Fruit fly (Drosophila melanogaster) whole organism, embryonic: Measurements from ENCODE around the gene CG7333.

Source experiments
- ATbp ChIP-seq: fragments of 200-800 bp; sonication (Bioruptor generic); optimal IDR thresholded peaks from 2 replicates; lab custom pipeline; 2017; ENCODE audit warnings: missing biosample characterization, mild to moderate bottlenecking, missing genetic modification characterization, missing genetic modification reagents
- CG11696 ChIP-seq: fragments of 200-800 bp; sonication (Bioruptor generic); IDR thresholded peaks from 2 replicates; pipeline ENCODE4 v1.3.6; 2022; ENCODE audit warnings: missing biosample characterization, missing genetic modification characterization
- CG12071 ChIP-seq: fragments of 200-800 bp; sonication (Bioruptor generic); optimal IDR thresholded peaks from 3 replicates; lab custom pipeline; 2018; ENCODE audit warnings: missing biosample characterization, mild to moderate bottlenecking, missing genetic modification characterization
- CG12391 ChIP-seq: fragments of 200-800 bp; sonication (Bioruptor generic); optimal IDR thresholded peaks from 3 replicates; lab custom pipeline; 2018; ENCODE audit warnings: missing biosample characterization, mild to moderate bottlenecking, missing genetic modification characterization, moderate library complexity
- CG12942 ChIP-seq: fragments of 200-800 bp; sonication (Bioruptor generic); optimal IDR thresholded peaks from 3 replicates; lab custom pipeline; 2016; ENCODE audit warnings: missing biosample characterization, missing genetic modification characterization
- CG14965 ChIP-seq: fragments of 200-800 bp; sonication (Bioruptor generic); optimal IDR thresholded peaks from 2 replicates; lab custom pipeline; 2016; ENCODE audit warnings: missing biosample characterization, missing genetic modification characterization, borderline replicate concordance
- CG15479 ChIP-seq: fragments of 200-800 bp; sonication (Bioruptor generic); optimal IDR thresholded peaks from 3 replicates; lab custom pipeline; 2019; ENCODE audit warnings: missing biosample characterization, mild to moderate bottlenecking, missing genetic modification characterization, moderate library complexity
- CG1602 ChIP-seq: fragments of 200-800 bp; sonication (Bioruptor generic); optimal IDR thresholded peaks from 3 replicates; lab custom pipeline; 2016; ENCODE audit warnings: missing biosample characterization, missing genetic modification characterization
- CG18011 ChIP-seq: fragments of 200-800 bp; sonication (Bioruptor generic); optimal IDR thresholded peaks from 2 replicates; lab custom pipeline; 2017; ENCODE audit warnings: missing biosample characterization, missing genetic modification characterization, mild to moderate bottlenecking, moderate library complexity, missing genotype
- CG1832 ChIP-seq: fragments of 200-800 bp; sonication (Bioruptor generic); optimal IDR thresholded peaks from 2 replicates; lab custom pipeline; 2017; ENCODE audit warnings: missing biosample characterization, mild to moderate bottlenecking, missing genetic modification characterization, inconsistent platforms
- CG30403 ChIP-seq: fragments of 200-800 bp; sonication (Bioruptor generic); optimal IDR thresholded peaks from 3 replicates; lab custom pipeline; 2016; ENCODE audit warnings: missing biosample characterization, missing genetic modification characterization
- CG3281 ChIP-seq: fragments of 200-800 bp; sonication (Bioruptor generic); optimal IDR thresholded peaks from 3 replicates; lab custom pipeline; 2017; ENCODE audit warnings: missing biosample characterization, mild to moderate bottlenecking, missing genetic modification characterization
- CG34376 ChIP-seq: fragments of 200-800 bp; sonication (Bioruptor generic); optimal IDR thresholded peaks from 2 replicates; lab custom pipeline; 2018; ENCODE audit warnings: missing biosample characterization, mild to moderate bottlenecking, missing genetic modification characterization
- CG42726 ChIP-seq: fragments of 200-800 bp; sonication (Bioruptor generic); IDR thresholded peaks from 2 replicates; pipeline ENCODE4 v1.3.6; 2022; ENCODE audit warnings: missing biosample characterization, missing genetic modification characterization; ENCODE audit not compliant: partially characterized antibody
- CG4360 ChIP-seq: fragments of 200-800 bp; sonication (Bioruptor generic); IDR thresholded peaks from 2 replicates; pipeline ENCODE4 v1.3.6; 2022; ENCODE audit warnings: missing biosample characterization, missing genetic modification characterization
- CG4404 ChIP-seq: fragments of 200-800 bp; sonication (Bioruptor generic); IDR thresholded peaks from 2 replicates; pipeline ENCODE4 v1.3.6; 2022; ENCODE audit warnings: missing biosample characterization, missing genetic modification characterization
- CG6272 ChIP-seq: fragments of 200-800 bp; sonication (Bioruptor generic); IDR thresholded peaks from 2 replicates; pipeline ENCODE4 v1.3.6; 2022; ENCODE audit warnings: missing biosample characterization, missing genetic modification characterization
- CG6683 ChIP-seq: fragments of 200-800 bp; sonication (Bioruptor generic); optimal IDR thresholded peaks from 2 replicates; lab custom pipeline; 2017; ENCODE audit warnings: missing biosample characterization, mild to moderate bottlenecking, missing genetic modification characterization, missing genetic modification reagents
- CG8478 ChIP-seq: fragments of >200 bp; optimal IDR thresholded peaks from 2 replicates; lab custom pipeline; 2018
- CG8765 ChIP-seq: fragments of 200-800 bp; sonication (Bioruptor generic); IDR thresholded peaks from 2 replicates; pipeline ENCODE4 v1.3.6; 2022; ENCODE audit warnings: missing biosample characterization, missing genetic modification characterization
- CG8944 ChIP-seq: fragments of 200-800 bp; sonication (Bioruptor generic); optimal IDR thresholded peaks from 3 replicates; lab custom pipeline; 2016; ENCODE audit warnings: missing biosample characterization, missing genetic modification characterization
- CHES-1-like ChIP-seq: fragments of 200-800 bp; sonication (Bioruptor generic); optimal IDR thresholded peaks from 2 replicates; lab custom pipeline; 2016; ENCODE audit warnings: missing biosample characterization, missing genetic modification characterization
- Camta ChIP-seq: fragments of 200-800 bp; sonication (Bioruptor generic); optimal IDR thresholded peaks from 2 replicates; lab custom pipeline; 2016; ENCODE audit warnings: missing biosample characterization, missing genetic modification characterization
- CkIIα-i1 ChIP-seq: fragments of 200-800 bp; sonication (Bioruptor generic); IDR thresholded peaks from 2 replicates; pipeline ENCODE4 v1.3.6; 2022; ENCODE audit warnings: missing biosample characterization, missing genetic modification characterization
- D19B ChIP-seq: fragments of 200-800 bp; sonication (Bioruptor generic); optimal IDR thresholded peaks from 2 replicates; lab custom pipeline; 2017; ENCODE audit warnings: missing biosample characterization, mild to moderate bottlenecking, missing genetic modification characterization
- Eip74EF ChIP-seq, 2 experiments: fragments of 200-800 bp in 1 of 2; fragments of >200 bp in 1 of 2; sonication (Bioruptor generic) in 1 of 2; optimal IDR thresholded peaks; 2 replicates each; lab custom pipeline; 2017 to 2019; ENCODE audit warnings: missing biosample characterization in 2 of 2, missing genetic modification characterization in 2 of 2, mild to moderate bottlenecking in 1 of 2, moderate library complexity in 1 of 2
- Ets65A ChIP-seq: fragments of 200-800 bp; sonication (Bioruptor generic); peaks from one replicate; lab custom pipeline; 2016; ENCODE audit warnings: missing biosample characterization, missing genetic modification characterization
- HmgD ChIP-seq: fragments of 200-800 bp; sonication (Bioruptor generic); optimal IDR thresholded peaks from 3 replicates; lab custom pipeline; 2016; ENCODE audit warnings: missing biosample characterization, missing genetic modification characterization
- Hmr ChIP-seq: fragments of 200-800 bp; sonication (Bioruptor generic); optimal IDR thresholded peaks from 3 replicates; lab custom pipeline; 2017; ENCODE audit warnings: mild to moderate bottlenecking, missing biosample characterization, missing genetic modification reagents, missing genetic modification characterization
- NfI ChIP-seq: fragments of 200-800 bp; sonication (Bioruptor generic); optimal IDR thresholded peaks from 3 replicates; lab custom pipeline; 2018; ENCODE audit warnings: missing biosample characterization, mild to moderate bottlenecking, missing genetic modification characterization, moderate library complexity
- PHDP ChIP-seq: fragments of 200-800 bp; sonication (Bioruptor generic); optimal IDR thresholded peaks from 3 replicates; lab custom pipeline; 2018; ENCODE audit warnings: missing biosample characterization, mild to moderate bottlenecking, missing genetic modification characterization, moderate library complexity
- ap ChIP-seq: fragments of 200-800 bp; sonication (Bioruptor generic); IDR thresholded peaks from 2 replicates; pipeline ENCODE4 v1.3.6; 2022; ENCODE audit warnings: missing biosample characterization, missing genetic modification characterization
- az2 ChIP-seq: fragments of 200-800 bp; sonication (Bioruptor generic); optimal IDR thresholded peaks from 3 replicates; lab custom pipeline; 2016; ENCODE audit warnings: missing biosample characterization, missing genetic modification characterization
- crp ChIP-seq, 2 experiments: fragments of 200-800 bp; sonication (Bioruptor generic); optimal IDR thresholded peaks; 2 replicates in 1 of 2; 3 replicates in 1 of 2; lab custom pipeline; 2017; ENCODE audit warnings: missing biosample characterization in 2 of 2, missing genetic modification characterization in 2 of 2, mild to moderate bottlenecking in 1 of 2, moderate library complexity in 1 of 2
- dmrt11E ChIP-seq: fragments of 200-800 bp; sonication (Bioruptor generic); optimal IDR thresholded peaks from 3 replicates; lab custom pipeline; 2018; ENCODE audit warnings: missing biosample characterization, mild to moderate bottlenecking, missing genetic modification characterization, moderate library complexity
- ewg ChIP-seq: fragments of 200-800 bp; sonication (Bioruptor generic); optimal IDR thresholded peaks from 3 replicates; lab custom pipeline; 2017; ENCODE audit warnings: mild to moderate bottlenecking, missing biosample characterization, missing genetic modification reagents, missing genetic modification characterization
- fd102C ChIP-seq: fragments of 200-800 bp; sonication (Bioruptor generic); optimal IDR thresholded peaks from 2 replicates; lab custom pipeline; 2018; ENCODE audit warnings: missing biosample characterization, mild to moderate bottlenecking, missing genetic modification characterization, moderate library complexity
- gce ChIP-seq: fragments of 200-800 bp; sonication (Bioruptor generic); IDR thresholded peaks from 3 replicates; pipeline ENCODE4 v1.3.6; 2022; ENCODE audit warnings: missing biosample characterization, missing genetic modification characterization
- gcm ChIP-seq: fragments of 200-800 bp; sonication (Bioruptor generic); optimal IDR thresholded peaks from 2 replicates; lab custom pipeline; 2019; ENCODE audit warnings: missing biosample characterization, mild to moderate bottlenecking, missing genetic modification characterization, moderate library complexity
- gem ChIP-seq: fragments of 200-800 bp; sonication (Bioruptor generic); optimal IDR thresholded peaks from 2 replicates; lab custom pipeline; 2019; ENCODE audit warnings: missing biosample characterization, mild to moderate bottlenecking, missing genetic modification characterization, moderate library complexity
- nerfin-2 ChIP-seq: fragments of 200-800 bp; sonication (Bioruptor generic); IDR thresholded peaks from 2 replicates; pipeline ENCODE4 v1.3.6; 2022; ENCODE audit warnings: missing biosample characterization, missing genetic modification characterization; ENCODE audit not compliant: partially characterized antibody
- prd ChIP-seq, 3 experiments: fragments of >200 bp in 2 of 3; fragments of 200-800 bp in 1 of 3; sonication (Bioruptor generic) in 1 of 3; optimal IDR thresholded peaks in 2 of 3; IDR thresholded peaks in 1 of 3; 2 replicates in 2 of 3; 3 replicates in 1 of 3; pipeline versions ENCODE4 v1.3.6 to Lab custom; 2017 to 2022; ENCODE audit warnings: missing biosample characterization in 1 of 3, missing genetic modification characterization in 1 of 3
- pum ChIP-seq: fragments of 200-800 bp; sonication (Bioruptor generic); optimal IDR thresholded peaks from 2 replicates; lab custom pipeline; 2016; ENCODE audit warnings: missing biosample characterization, missing genetic modification characterization
- rib ChIP-seq: fragments of 200-800 bp; sonication (Bioruptor generic); IDR thresholded peaks from 2 replicates; pipeline ENCODE4 v1.3.6; 2022; ENCODE audit warnings: missing biosample characterization, missing genetic modification characterization
- sisA ChIP-seq: fragments of 200-800 bp; sonication (Bioruptor generic); IDR thresholded peaks from 2 replicates; pipeline ENCODE4 v1.3.6; 2022; ENCODE audit warnings: missing biosample characterization, missing genetic modification characterization
- twi ChIP-seq: fragments of 200-800 bp; optimal IDR thresholded peaks from 2 replicates; lab custom pipeline; 2019; ENCODE audit warnings: missing biosample characterization, mild to moderate bottlenecking, missing genetic modification characterization, moderate library complexity
- tx ChIP-seq: fragments of 200-800 bp; sonication (Bioruptor generic); optimal IDR thresholded peaks from 2 replicates; lab custom pipeline; 2016; ENCODE audit warnings: missing biosample characterization, missing genetic modification characterization
- wdn ChIP-seq: fragments of 200-800 bp; sonication (Bioruptor generic); IDR thresholded peaks from 2 replicates; pipeline ENCODE4 v1.3.6; 2022; ENCODE audit warnings: missing biosample characterization, missing genetic modification characterization
- yki ChIP-seq: fragments of >200 bp; optimal IDR thresholded peaks from 3 replicates; lab custom pipeline; 2018
- zen ChIP-seq: fragments of 200-800 bp; sonication (Bioruptor generic); optimal IDR thresholded peaks from 3 replicates; lab custom pipeline; 2018; ENCODE audit warnings: missing biosample characterization, mild to moderate bottlenecking, missing genetic modification characterization, moderate library complexity

Gene CG7333

dm6 chr3R:19623606-19624005 lies 23.2 kb downstream of the CG7333 start (continued):
- TF ChIP-seq yki (lab: Kevin White, UChicago) = no peak
- no peak for TF ChIP-seq CG42726
- peak; percentile 75 for TF ChIP-seq gem (tag; lab: Kevin White, UChicago)
- no peak for TF ChIP-seq CG8765
- TF ChIP-seq CG15479 = no peak
- TF ChIP-seq wdn (GFP tag; lab: Robert Waterston, UW) = peak; percentile 65; the same call in 1 of the 2 replicates
- TF ChIP-seq crp (GFP tag; optimal IDR thresholded peaks at IDR 0.05; lab: Kevin White, UChicago) = no peak
- TF ChIP-seq ap (GFP tag; lab: Robert Waterston, UW) = no peak
- TF ChIP-seq Camta (GFP tag; lab: Kevin White, UChicago) = peak; percentile 37
- no peak for TF ChIP-seq twi (tag; lab: Kevin White, UChicago)
- TF ChIP-seq rib (GFP tag; lab: Robert Waterston, UW) = 0 out of 2 replicates have a peak, but pooled peaks have one; percentile 25
- peak; percentile 74 for TF ChIP-seq sisA (GFP tag; lab: Robert Waterston, UW)
- TF ChIP-seq gce (GFP tag; lab: Robert Waterston, UW) = 0 out of 3 replicates have a peak, but pooled peaks have one; percentile 21
- peak; percentile 36 for TF ChIP-seq PHDP (tag; lab: Kevin White, UChicago)
- peak; percentile 56 for TF ChIP-seq CG8944 (GFP tag; lab: Kevin White, UChicago)
- TF ChIP-seq CG8478 = no peak
- peak; percentile 93 for TF ChIP-seq Ets65A (GFP tag; lab: Kevin White, UChicago)
- TF ChIP-seq CG14965 (GFP tag; lab: Kevin White, UChicago) = no peak
- 0 out of 2 replicates have a peak, but pooled peaks have one; percentile 49 for TF ChIP-seq CG11696 (GFP tag; lab: Robert Waterston, UW)
- TF ChIP-seq Hmr = peak; percentile 43
- peak; percentile 15 for TF ChIP-seq NfI (GFP tag; lab: Kevin White, UChicago)
- TF ChIP-seq zen (tag; lab: Kevin White, UChicago) = no peak
- TF ChIP-seq CG4360 (GFP tag; lab: Robert Waterston, UW) = no peak
- peak; percentile 44 for TF ChIP-seq pum (GFP tag; lab: Kevin White, UChicago)
- no peak for TF ChIP-seq CG4404 (GFP tag; lab: Robert Waterston, UW)
- peak; percentile 50 for TF ChIP-seq CG12391 (tag; lab: Kevin White, UChicago)
- peak; percentile 62 for TF ChIP-seq CG30403 (GFP tag; lab: Kevin White, UChicago)
- peak; percentile 9 for TF ChIP-seq ewg (GFP tag; lab: Kevin White, UChicago)
- peak; percentile 50 for TF ChIP-seq ATbp
- peak in 1 of 2 experiments; percentile 28 for TF ChIP-seq Eip74EF (GFP tag; optimal IDR thresholded peaks at IDR 0.05; lab: Kevin White, UChicago)
- peak; percentile 44 for TF ChIP-seq CG12942 (GFP tag; lab: Kevin White, UChicago)
- no peak for TF ChIP-seq CG18011 (GFP tag; lab: Kevin White, UChicago)
- no peak for TF ChIP-seq fd102C
- TF ChIP-seq CG6272 (GFP tag; lab: Robert Waterston, UW) = no peak
- peak; percentile 59; the same call in 1 of the 2 replicates for TF ChIP-seq CkIIα-i1
- TF ChIP-seq CHES-1-like = peak; percentile 31
- TF ChIP-seq nerfin-2 = no peak
- TF ChIP-seq CG34376 (GFP tag; lab: Kevin White, UChicago) = no peak
- TF ChIP-seq dmrt11E = no peak
- peak; percentile 6 for TF ChIP-seq CG3281 (GFP tag; lab: Kevin White, UChicago)
- TF ChIP-seq az2 = peak; percentile 58
- no peak for TF ChIP-seq gcm (GFP tag; lab: Kevin White, UChicago)
- no peak for TF ChIP-seq D19B
- TF ChIP-seq HmgD (GFP tag; lab: Kevin White, UChicago) = no peak
- TF ChIP-seq CG1602 = no peak
- peak; percentile 40 for TF ChIP-seq tx (GFP tag; lab: Kevin White, UChicago)
- no peak for TF ChIP-seq CG1832
- peak; percentile 41 for TF ChIP-seq CG12071 (GFP tag; lab: Kevin White, UChicago)
- no peak for TF ChIP-seq CG6683 (GFP tag; lab: Kevin White, UChicago)
- no peak for TF ChIP-seq prd (optimal IDR thresholded peaks at IDR 0.05; lab: Kevin White, UChicago)
- TF ChIP-seq prd (GFP tag; IDR thresholded peaks at IDR 0.05; lab: Robert Waterston, UW) = peak; percentile 68
